Worm (Caenorhabditis elegans): ENCODE data around the gene fut-5.

Gene fut-5

ce11 chrII:4616443-4616842 lies 51.0 kb downstream of the fut-5 start, which contains the start of gene clec-136:
clec-136 (minus strand) TSS chrII:4616543.
- TF ChIP-seq hlh-13 (GFP tag; optimal IDR thresholded peaks at IDR 0.05) (no peak), K09A11.1 (tag; optimal IDR thresholded peaks at IDR 0.05; ENCODE audit: insufficient read depth) (no peak), rnt-1 (tag; optimal IDR thresholded peaks at IDR 0.05) (no peak), lim-6 (tag; optimal IDR thresholded peaks at IDR 0.05) (no peak), ama-1 (optimal IDR thresholded peaks at IDR 0.05) (no peak), pha-4 (tag; optimal IDR thresholded peaks at IDR 0.05) (no peak), madf-2 (tag; optimal IDR thresholded peaks at IDR 0.05) (no peak)

Measured in whole organism, late embryonic.